Worm (Caenorhabditis elegans): ENCODE results near the gene col-154.

col-154 gene

DNA sequence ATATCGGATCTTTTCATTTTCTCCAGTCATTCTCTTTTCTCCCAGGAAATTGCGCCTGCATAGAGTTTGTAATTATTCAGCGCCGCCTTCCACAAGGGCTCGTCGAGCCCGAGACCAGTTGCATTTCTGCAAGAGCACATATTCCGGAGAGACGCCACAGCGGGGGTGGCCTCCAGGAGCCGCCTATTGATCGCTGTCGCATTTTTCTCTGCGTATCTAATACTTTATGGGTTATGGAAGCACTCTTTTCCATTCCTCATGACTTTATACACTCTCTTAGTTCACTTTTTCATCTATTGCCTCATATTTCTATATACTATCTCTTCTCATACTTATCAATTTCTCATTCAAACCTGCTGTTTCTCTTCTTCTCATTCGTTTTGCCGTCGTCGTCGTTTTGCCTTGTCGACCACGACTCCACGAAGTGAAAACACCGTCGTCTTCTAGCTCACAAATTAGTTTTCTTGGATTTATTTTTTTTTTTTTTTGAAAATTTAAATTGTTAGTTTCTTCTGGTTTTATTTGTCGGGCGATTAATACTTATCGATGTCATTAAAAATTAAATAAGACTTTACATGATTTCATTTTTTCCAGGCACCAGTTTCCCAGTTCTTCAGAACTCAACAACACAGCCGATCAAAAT lies 9.9 kb upstream of the col-154 start, which contains the start of gene cnb-1 (continued):
- TF ChIP-seq R02D3.7 (tag; optimal IDR thresholded peaks at IDR 0.05) (no peak), ztf-11 (tag; optimal IDR thresholded peaks at IDR 0.05) (no peak), lsy-2 (tag; optimal IDR thresholded peaks at IDR 0.05) (peak; percentile 13 to 79), sma-3 (GFP tag; optimal IDR thresholded peaks at IDR 0.05) (no peak), sma-9 (GFP tag; optimal IDR thresholded peaks at IDR 0.05) (peak; percentile 78), sma-9 (tag; optimal IDR thresholded peaks at IDR 0.05) (no peak), lin-11 (tag; optimal IDR thresholded peaks at IDR 0.05) (peak; percentile 82), nhr-11 (tag; optimal IDR thresholded peaks at IDR 0.05) (no peak), ztf-4 (tag; optimal IDR thresholded peaks at IDR 0.05) (peak; percentile 33), unc-55 (GFP tag; optimal IDR thresholded peaks at IDR 0.05) (peak; percentile 87), mab-5 (tag; optimal IDR thresholded peaks at IDR 0.05) (peak; percentile 53)

DNA sequence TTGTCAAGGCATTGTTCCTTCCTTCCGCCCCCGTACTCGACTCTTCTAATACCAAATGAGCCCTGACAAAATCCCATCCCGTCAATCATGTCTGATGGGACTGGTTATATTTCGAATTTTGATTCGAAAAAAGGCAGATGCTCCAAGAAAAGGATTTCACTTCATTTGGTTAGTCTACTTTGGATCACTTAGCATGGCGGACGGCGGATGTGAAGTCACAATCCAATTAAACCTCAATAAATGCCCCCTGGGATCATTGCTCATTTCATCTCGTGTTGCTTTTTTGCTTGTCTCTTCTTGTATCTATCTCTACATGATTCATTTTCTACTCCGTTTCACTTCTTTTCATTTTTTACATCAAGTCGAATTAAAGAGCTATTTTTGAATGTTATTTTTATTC lies 5.8 kb upstream of the col-154 start:
- TF ChIP-seq egl-27 (tag; optimal IDR thresholded peaks at IDR 0.05) (no peak), mbf-1 (tag; optimal IDR thresholded peaks at IDR 0.05) (no peak), F13H6.1 (tag; optimal IDR thresholded peaks at IDR 0.05) (no peak), C34F6.9 (tag; optimal IDR thresholded peaks at IDR 0.05) (no peak), mab-5 (tag; optimal IDR thresholded peaks at IDR 0.05) (no peak), elt-3 (tag; optimal IDR thresholded peaks at IDR 0.05) (no peak), unc-55 (GFP tag; optimal IDR thresholded peaks at IDR 0.05) (no peak), ceh-16 (tag; optimal IDR thresholded peaks at IDR 0.05) (no peak), lin-11 (tag; optimal IDR thresholded peaks at IDR 0.05) (no peak), alr-1 (tag; optimal IDR thresholded peaks at IDR 0.05) (no peak)

DNA sequence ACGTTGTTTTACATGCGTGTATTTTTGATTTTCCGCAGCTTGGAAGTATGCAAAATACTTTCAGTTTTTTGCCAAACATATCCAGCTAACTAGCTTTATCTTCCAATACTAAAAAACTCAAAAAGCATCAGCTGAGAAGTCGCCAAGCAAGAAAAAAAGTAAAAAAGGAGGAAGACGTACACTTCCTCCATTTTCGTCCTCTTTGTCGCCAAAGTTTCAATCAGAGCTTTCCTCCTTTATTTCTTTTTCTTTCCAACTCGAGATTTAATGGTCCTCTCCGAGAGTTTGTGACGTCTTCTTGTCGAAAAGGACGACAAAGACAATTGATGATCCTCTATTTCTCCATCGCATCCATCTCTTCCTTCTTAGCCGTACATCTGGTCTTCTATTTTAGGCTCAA lies 4.6 kb upstream of the col-154 start:
- no peak for TF ChIP-seq nhr-129 (tag; optimal IDR thresholded peaks at IDR 0.05)
- TF ChIP-seq nhr-77 (tag; optimal IDR thresholded peaks at IDR 0.05): no peak
- peak; percentile 16 for TF ChIP-seq sma-9 (GFP tag; optimal IDR thresholded peaks at IDR 0.05)
- TF ChIP-seq sma-9 (tag; optimal IDR thresholded peaks at IDR 0.05): no peak
- TF ChIP-seq unc-55 (GFP tag; optimal IDR thresholded peaks at IDR 0.05): no peak
- no peak for TF ChIP-seq nhr-6 (tag; optimal IDR thresholded peaks at IDR 0.05)
- TF ChIP-seq ztf-4 (tag; optimal IDR thresholded peaks at IDR 0.05): no peak
- no peak for TF ChIP-seq nhr-25 (tag; optimal IDR thresholded peaks at IDR 0.05)
- TF ChIP-seq lin-13 (GFP tag; optimal IDR thresholded peaks at IDR 0.05): no peak

DNA sequence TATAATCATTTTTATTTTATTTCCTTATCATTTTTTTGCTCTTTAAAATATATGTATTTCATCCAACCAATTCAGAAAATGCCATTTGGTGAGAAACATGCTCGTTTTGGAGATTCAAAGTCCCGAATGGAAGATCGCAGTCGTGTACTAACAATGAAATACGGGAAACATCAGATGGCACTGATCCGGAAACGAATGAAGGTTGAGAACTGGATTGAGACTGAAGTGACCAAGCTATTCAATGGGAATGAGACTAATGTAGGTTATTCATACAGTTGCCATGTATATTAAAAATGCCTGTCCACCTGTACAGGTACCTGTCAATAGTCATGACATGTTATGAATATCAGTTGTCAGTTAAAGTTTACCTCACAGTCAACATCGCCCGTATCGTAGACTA lies 2.1 kb upstream of the col-154 start, which contains the start of gene F55C10.5:
TSS of gene F55C10.5 (plus strand) at position 74 of the 400 bp plus-strand sequence.
- TF ChIP-seq dmd-4 (tag; optimal IDR thresholded peaks at IDR 0.05) (no peak), elt-3 (tag; optimal IDR thresholded peaks at IDR 0.05) (no peak), peb-1 (tag; optimal IDR thresholded peaks at IDR 0.05) (no peak)

DNA sequence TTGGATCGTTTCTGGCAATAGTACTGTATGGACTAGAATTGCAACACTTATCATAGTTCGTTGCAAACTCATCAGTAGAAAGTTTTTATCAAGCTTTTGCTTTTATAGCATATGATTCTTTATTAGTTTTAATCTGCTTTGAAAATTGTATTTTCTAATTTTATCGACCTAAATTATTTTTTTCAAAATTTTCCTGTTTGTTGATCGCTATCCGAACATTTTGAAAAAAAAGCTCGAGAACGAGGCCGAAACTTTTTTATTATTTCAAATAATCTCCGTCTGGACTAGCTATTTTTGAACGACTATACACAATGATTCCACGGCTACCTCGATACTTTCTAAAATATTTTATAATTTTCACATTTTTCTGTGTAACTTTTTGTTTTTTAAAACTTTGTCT lies 1.3 kb downstream of the col-154 start, which contains the start of gene F55C10.4:
TSS of gene F55C10.4 (plus strand) at position 301 of the 400 bp plus-strand sequence.
- TF ChIP-seq nhr-10 (tag; optimal IDR thresholded peaks at IDR 0.05): no peak
- TF ChIP-seq fos-1 (tag; optimal IDR thresholded peaks at IDR 0.05): no peak
- TF ChIP-seq egl-27 (tag; optimal IDR thresholded peaks at IDR 0.05): no peak
- TF ChIP-seq elt-1 (tag; optimal IDR thresholded peaks at IDR 0.05): no peak
- no peak for TF ChIP-seq nhr-25 (tag; optimal IDR thresholded peaks at IDR 0.05)
- no peak for TF ChIP-seq ceh-82 (tag; optimal IDR thresholded peaks at IDR 0.05)
- no peak for TF ChIP-seq lin-13 (GFP tag; optimal IDR thresholded peaks at IDR 0.05)
- TF ChIP-seq nhr-23 (tag; optimal IDR thresholded peaks at IDR 0.05): no peak

DNA sequence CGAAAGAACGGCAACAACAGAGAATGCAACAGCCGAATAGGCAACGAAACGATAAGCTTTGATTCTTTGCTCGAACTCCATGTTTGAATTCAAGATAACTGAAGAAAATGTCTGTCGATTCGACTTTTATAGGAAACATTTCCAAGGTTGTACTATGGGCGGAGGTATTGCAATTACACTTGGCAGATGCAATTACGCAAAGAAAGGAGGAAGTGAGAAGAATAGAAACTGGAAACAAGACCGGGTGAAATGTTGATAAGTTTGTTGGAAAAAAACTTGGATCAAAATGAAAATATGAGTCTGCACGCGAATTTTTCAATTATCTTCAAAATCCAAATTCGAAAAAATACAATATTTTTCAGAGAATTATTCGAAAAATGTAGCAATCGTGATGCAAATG lies 4.6 kb downstream of the col-154 start, which contains the start of gene col-155:
TSS of gene col-155 (minus strand) at position 101 of the 400 bp plus-strand sequence.
- TF ChIP-seq blmp-1 (tag; optimal IDR thresholded peaks at IDR 0.05; ENCODE audit: insufficient read depth): no peak

DNA sequence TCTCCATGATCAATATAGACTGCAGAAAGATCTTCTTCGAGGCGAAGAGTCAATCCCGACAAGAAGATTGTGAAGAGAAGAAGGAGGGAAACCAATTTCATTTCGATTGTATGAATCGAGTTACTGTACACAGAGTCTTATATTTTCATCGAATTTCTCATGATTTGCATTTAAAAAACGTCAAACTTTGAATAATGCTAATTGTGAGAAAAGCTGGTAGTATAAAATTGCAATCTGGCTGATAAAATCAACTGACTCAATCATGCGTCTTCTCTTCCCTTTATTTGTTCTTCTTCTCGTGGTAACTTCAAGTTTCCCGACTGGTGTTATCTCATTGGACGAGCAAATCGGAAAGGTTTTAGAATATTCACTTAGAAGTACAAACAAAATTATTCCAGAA lies 5.2 kb downstream of the col-154 start, which contains the start of the genes K03B8.11 and K03B8.14:
TSS of gene K03B8.11 (minus strand) at position 101 of the 400 bp plus-strand sequence.
TSS of gene K03B8.14 (plus strand) at position 110 of the 400 bp plus-strand sequence.
- no peak for TF ChIP-seq lin-39 (tag; optimal IDR thresholded peaks at IDR 0.05)
- no peak for TF ChIP-seq Y55F3AM.14 (GFP tag; optimal IDR thresholded peaks at IDR 0.05)
- TF ChIP-seq nhr-11 (tag; optimal IDR thresholded peaks at IDR 0.05): no peak
- TF ChIP-seq ceh-82 (tag; optimal IDR thresholded peaks at IDR 0.05): no peak

Measured in whole organism, L2 larva.